Worm (Caenorhabditis elegans) whole organism, L4 larva: ENCODE results near the gene sdz-8.

Source experiments
- D1046.2 ChIP-seq: fragments of 200-800 bp; sonication (Bioruptor generic); IDR thresholded peaks from 2 replicates; pipeline ENCODE4 v1.3.6; 2022; ENCODE audit warnings: missing genetic modification characterization, missing compliant biosample characterization
- F26F4.8 ChIP-seq: fragments of 200-800 bp; sonication (Bioruptor generic); conservative IDR thresholded peaks from 2 replicates; pipeline ENCODE4 v1.3.6; 2022; ENCODE audit warnings: missing genetic modification characterization, missing compliant biosample characterization
- F44E2.7 ChIP-seq: fragments of 200-800 bp; sonication (Bioruptor generic); IDR thresholded peaks from 2 replicates; pipeline ENCODE4 v2.1.2; 2022; ENCODE audit warnings: missing genetic modification characterization, missing compliant biosample characterization
- F49E8.2 ChIP-seq: sonication (generic microtip); optimal IDR thresholded peaks from 2 replicates; lab custom pipeline; 2016; ENCODE audit warnings: missing compliant biosample characterization, mild to moderate bottlenecking, missing genetic modification characterization, borderline replicate concordance
- R02D3.7 ChIP-seq: fragments of 150-350 bp; sonication (generic microtip); optimal IDR thresholded peaks from 3 replicates; lab custom pipeline; 2014; ENCODE audit warnings: missing biosample characterization, missing genetic modification characterization
- T20F7.1 ChIP-seq: fragments of 200-800 bp; sonication (Bioruptor generic); optimal IDR thresholded peaks from 2 replicates; lab custom pipeline; 2018; ENCODE audit warnings: mild to moderate bottlenecking, missing genetic modification characterization, missing compliant biosample characterization
- Y105C5A.15 ChIP-seq: fragments of 200-800 bp; sonication (Bioruptor generic); IDR thresholded peaks from 2 replicates; pipeline ENCODE4 v1.3.6; 2022; ENCODE audit warnings: missing genetic modification characterization, missing compliant biosample characterization
- Y48G9A.11 ChIP-seq: fragments of 200-800 bp; sonication (Bioruptor generic); IDR thresholded peaks from 2 replicates; pipeline ENCODE4 v1.3.6; 2022; ENCODE audit warnings: missing genetic modification reagents, missing genetic modification characterization, missing compliant biosample characterization
- Y75B8A.6 ChIP-seq: fragments of 200-800 bp; sonication (Bioruptor generic); IDR thresholded peaks from 2 replicates; pipeline ENCODE4 v1.3.6; 2022; ENCODE audit warnings: missing genetic modification reagents, missing genetic modification characterization, missing compliant biosample characterization
- ZK337.2 ChIP-seq: fragments of 200-800 bp; sonication (Bioruptor generic); IDR thresholded peaks from 2 replicates; pipeline ENCODE4 v1.3.6; 2022; ENCODE audit warnings: missing genetic modification reagents, missing genetic modification characterization, missing compliant biosample characterization
- ZK546.5 ChIP-seq, 2 experiments: sonication (generic microtip); optimal IDR thresholded peaks; 2 replicates each; lab custom pipeline; 2017; ENCODE audit warnings: missing biosample characterization in 2 of 2, missing genetic modification characterization in 2 of 2
- aly-2 ChIP-seq: sonication (generic microtip); optimal IDR thresholded peaks from 2 replicates; lab custom pipeline; 2018; ENCODE audit warnings: missing biosample characterization, missing genetic modification characterization
- ama-1 ChIP-seq: fragments of 150-350 bp; optimal IDR thresholded peaks from 2 replicates; lab custom pipeline; 2014; ENCODE audit warnings: inconsistent platforms, mixed read lengths
- attf-4 ChIP-seq: sonication (generic microtip); optimal IDR thresholded peaks from 3 replicates; lab custom pipeline; 2017; ENCODE audit warnings: missing biosample characterization, missing genetic modification characterization
- ceh-28 ChIP-seq: fragments of 150-350 bp; optimal IDR thresholded peaks from 2 replicates; lab custom pipeline; 2014; ENCODE audit warnings: missing biosample characterization, missing genetic modification reagents, missing genetic modification characterization
- ceh-62 ChIP-seq: sonication (generic microtip); optimal IDR thresholded peaks from 2 replicates; lab custom pipeline; 2017; ENCODE audit warnings: missing biosample characterization, missing genetic modification characterization
- ces-1 ChIP-seq: fragments of 150-350 bp; sonication (generic microtip); optimal IDR thresholded peaks from 4 replicates; lab custom pipeline; 2014; ENCODE audit warnings: missing biosample characterization, missing genetic modification reagents, missing genetic modification characterization
- cey-2 ChIP-seq: sonication (generic microtip); optimal IDR thresholded peaks from 3 replicates; lab custom pipeline; 2017; ENCODE audit warnings: missing genetic modification characterization, mild to moderate bottlenecking, missing compliant biosample characterization, antibody characterized with exemption, borderline replicate concordance; ENCODE audit not compliant: insufficient read depth
- ctbp-1 ChIP-seq: fragments of 200-800 bp; sonication (Bioruptor generic); IDR thresholded peaks from 2 replicates; pipeline ENCODE4 v1.3.6; 2022; ENCODE audit warnings: missing genetic modification reagents, missing genetic modification characterization, missing compliant biosample characterization
- daf-12 ChIP-seq: fragments of 150-350 bp; optimal IDR thresholded peaks from 2 replicates; lab custom pipeline; 2014; ENCODE audit warnings: missing biosample characterization, missing genetic modification reagents, missing genetic modification characterization
- daf-16 ChIP-seq, 3 experiments: sonication (generic microtip); optimal IDR thresholded peaks; 2 replicates each; lab custom pipeline; 2016 to 2017; ENCODE audit warnings: missing genetic modification characterization in 3 of 3, missing genetic modification reagents in 3 of 3, mild to moderate bottlenecking in 2 of 3, missing compliant biosample characterization in 2 of 3, missing biosample characterization in 1 of 3, moderate library complexity in 1 of 3
- daf-19 ChIP-seq: fragments of 200-800 bp; sonication (Bioruptor generic); conservative IDR thresholded peaks from 2 replicates; pipeline ENCODE4 v1.3.6; 2022; ENCODE audit warnings: missing genetic modification characterization, missing compliant biosample characterization
- dmd-6 ChIP-seq: fragments of 200-800 bp; sonication (Bioruptor generic); IDR thresholded peaks from 2 replicates; pipeline ENCODE4 v1.3.6; 2022; ENCODE audit warnings: missing genetic modification reagents, missing genetic modification characterization, missing compliant biosample characterization
- dmd-9 ChIP-seq: fragments of 200-800 bp; sonication (Bioruptor generic); IDR thresholded peaks from 2 replicates; pipeline ENCODE4 v1.3.6; 2022; ENCODE audit warnings: missing genetic modification reagents, missing genetic modification characterization, missing compliant biosample characterization
- egl-43 ChIP-seq: fragments of 200-800 bp; sonication (Bioruptor generic); IDR thresholded peaks from 2 replicates; pipeline ENCODE4 v1.3.6; 2022; ENCODE audit warnings: missing genetic modification reagents, missing genetic modification characterization, missing compliant biosample characterization
- fos-1 ChIP-seq: fragments of 150-350 bp; optimal IDR thresholded peaks from 2 replicates; lab custom pipeline; 2014; ENCODE audit warnings: missing biosample characterization, missing genetic modification characterization
- hif-1 ChIP-seq, 2 experiments: sonication (generic microtip); optimal IDR thresholded peaks; 2 replicates each; lab custom pipeline; 2016 to 2017; ENCODE audit warnings: missing compliant biosample characterization in 2 of 2, missing genetic modification characterization in 2 of 2, missing genetic modification reagents in 2 of 2, missing genotype in 2 of 2, mild to moderate bottlenecking in 1 of 2
- hlh-30 ChIP-seq: sonication (generic microtip); optimal IDR thresholded peaks from 2 replicates; lab custom pipeline; 2017; ENCODE audit warnings: antibody characterized with exemption, mild to moderate bottlenecking, missing genetic modification characterization, missing compliant biosample characterization; ENCODE audit not compliant: insufficient read depth
- hmg-1.1 ChIP-seq: fragments of 200-800 bp; sonication (Bioruptor generic); IDR thresholded peaks from 2 replicates; pipeline ENCODE4 v1.3.6; 2022; ENCODE audit warnings: missing genetic modification reagents, missing genetic modification characterization, missing compliant biosample characterization
- jun-1 ChIP-seq: fragments of 150-350 bp; optimal IDR thresholded peaks from 2 replicates; lab custom pipeline; 2014; ENCODE audit warnings: missing biosample characterization, missing genetic modification reagents, missing genetic modification characterization
- lin-1 ChIP-seq: fragments of 200-800 bp; sonication (Bioruptor generic); IDR thresholded peaks from 2 replicates; pipeline ENCODE4 v1.3.6; 2022; ENCODE audit warnings: missing genetic modification reagents, missing genetic modification characterization, missing compliant biosample characterization
- lir-3 ChIP-seq: sonication (generic microtip); optimal IDR thresholded peaks from 2 replicates; lab custom pipeline; 2016; ENCODE audit warnings: mild to moderate bottlenecking, missing genetic modification characterization, missing compliant biosample characterization
- mes-2 ChIP-seq: sonication (generic microtip); optimal IDR thresholded peaks from 2 replicates; lab custom pipeline; 2016; ENCODE audit warnings: missing genotype, mild to moderate bottlenecking, missing genetic modification characterization, missing compliant biosample characterization; ENCODE audit not compliant: poor library complexity, severe bottlenecking
- mxl-3 ChIP-seq: fragments of 200-800 bp; sonication (Bioruptor generic); optimal IDR thresholded peaks from 2 replicates; lab custom pipeline; 2018; ENCODE audit warnings: mild to moderate bottlenecking, missing genetic modification characterization, missing compliant biosample characterization
- nhr-10 ChIP-seq: fragments of 150-350 bp; optimal IDR thresholded peaks from 2 replicates; lab custom pipeline; 2014; ENCODE audit warnings: missing biosample characterization, missing genetic modification characterization
- nhr-42 ChIP-seq: fragments of 200-800 bp; sonication (Bioruptor generic); IDR thresholded peaks from 2 replicates; pipeline ENCODE4 v1.3.6; 2022; ENCODE audit warnings: missing genetic modification characterization, missing compliant biosample characterization
- nhr-6 ChIP-seq: fragments of 150-350 bp; optimal IDR thresholded peaks from 2 replicates; lab custom pipeline; 2014; ENCODE audit warnings: missing biosample characterization, missing genetic modification characterization
- nhr-76 ChIP-seq: fragments of 150-350 bp; optimal IDR thresholded peaks from 2 replicates; lab custom pipeline; 2014; ENCODE audit warnings: missing biosample characterization, missing genetic modification characterization
- sdz-12 ChIP-seq: fragments of 200-800 bp; sonication (Bioruptor generic); optimal IDR thresholded peaks from 2 replicates; lab custom pipeline; 2018; ENCODE audit warnings: mild to moderate bottlenecking, missing genetic modification characterization, missing compliant biosample characterization
- set-16 ChIP-seq: fragments of 200-800 bp; sonication (Bioruptor generic); IDR thresholded peaks from 2 replicates; pipeline ENCODE4 v1.3.6; 2022; ENCODE audit warnings: missing genetic modification reagents, missing genetic modification characterization, missing compliant biosample characterization
- skn-1 ChIP-seq: fragments of 150-350 bp; optimal IDR thresholded peaks from 2 replicates; lab custom pipeline; 2014; ENCODE audit warnings: missing biosample characterization, missing genetic modification characterization
- snpc-1.2 ChIP-seq: fragments of 200-800 bp; sonication (Bioruptor generic); IDR thresholded peaks from 2 replicates; pipeline ENCODE4 v1.3.6; 2022; ENCODE audit warnings: missing genetic modification reagents, missing genetic modification characterization, missing compliant biosample characterization
- snpc-4 ChIP-seq: fragments of 150-350 bp; optimal IDR thresholded peaks from 2 replicates; lab custom pipeline; 2014; ENCODE audit warnings: missing biosample characterization, missing genetic modification characterization
- spr-1 ChIP-seq: sonication (generic microtip); optimal IDR thresholded peaks from 2 replicates; lab custom pipeline; 2016; ENCODE audit warnings: mild to moderate bottlenecking, missing genetic modification characterization, missing compliant biosample characterization
- spr-3 ChIP-seq: fragments of 200-800 bp; sonication (Bioruptor generic); optimal IDR thresholded peaks from 2 replicates; lab custom pipeline; 2018; ENCODE audit warnings: mild to moderate bottlenecking, missing genetic modification characterization, missing compliant biosample characterization
- unc-39 ChIP-seq: sonication (generic microtip); optimal IDR thresholded peaks from 2 replicates; lab custom pipeline; 2017; ENCODE audit warnings: missing biosample characterization, missing genetic modification characterization
- zag-1 ChIP-seq: fragments of 150-350 bp; optimal IDR thresholded peaks from 2 replicates; lab custom pipeline; 2014; ENCODE audit warnings: missing biosample characterization, missing genetic modification characterization
- ztf-11 ChIP-seq: fragments of 150-350 bp; optimal IDR thresholded peaks from 2 replicates; lab custom pipeline; 2014; ENCODE audit warnings: missing biosample characterization, missing genetic modification characterization
- ztf-7 ChIP-seq: fragments of 150-350 bp; optimal IDR thresholded peaks from 2 replicates; lab custom pipeline; 2014; ENCODE audit warnings: missing biosample characterization, missing genetic modification characterization

The sdz-8 gene

ce11 chrV:11525338-11525737 is 9.3 kb upstream of the sdz-8 start:
- TF ChIP-seq hmg-1.1 (GFP tag; lab: Robert Waterston, UW) (0 out of 2 replicates have a peak, but pooled peaks have one; percentile 32), set-16 (GFP tag; lab: Robert Waterston, UW) (peak; percentile 38), ztf-7 (tag; lab: Kevin White, UChicago) (no peak), mxl-3 (peak; percentile 42), nhr-6 (tag; lab: Kevin White, UChicago) (no peak), Y75B8A.6 (GFP tag; lab: Robert Waterston, UW) (no peak), D1046.2 (0 out of 2 replicates have a peak, but pooled peaks have one; percentile 32), jun-1 (tag; lab: Kevin White, UChicago) (no peak), egl-43 (GFP tag; lab: Robert Waterston, UW) (0 out of 2 replicates have a peak, but pooled peaks have one; percentile 39), cey-2 (tag; lab: Kevin White, UChicago) (no peak)

ce11 chrV:11521448-11521847 is 5.5 kb upstream of the sdz-8 start, which contains the start of gene pafo-1:
Gene pafo-1 (plus strand): TSS chrV:11521703.
- 0 out of 2 replicates have a peak, but pooled peaks have one; percentile 27 for TF ChIP-seq Y48G9A.11 (GFP tag; lab: Robert Waterston, UW)
- TF ChIP-seq mes-2: peak; percentile 90
- TF ChIP-seq snpc-1.2: no peak
- no peak for TF ChIP-seq R02D3.7 (tag; lab: Kevin White, UChicago)
- no peak for TF ChIP-seq skn-1 (tag; lab: Kevin White, UChicago)
- TF ChIP-seq ceh-28: no peak
- no peak for TF ChIP-seq nhr-76 (tag; lab: Kevin White, UChicago)
- TF ChIP-seq snpc-4: no peak
- no peak for TF ChIP-seq Y105C5A.15 (GFP tag; lab: Robert Waterston, UW)
- no peak for TF ChIP-seq unc-39 (tag; lab: Kevin White, UChicago)
- TF ChIP-seq nhr-10 (tag; lab: Kevin White, UChicago): no peak
- TF ChIP-seq nhr-42 (GFP tag; lab: Robert Waterston, UW): peak; percentile 84
- TF ChIP-seq dmd-9 (GFP tag; lab: Robert Waterston, UW): no peak
- peak; percentile 50; the same call in 1 of the 2 replicates for TF ChIP-seq lin-1
- TF ChIP-seq spr-1: peak; percentile 67
- TF ChIP-seq hmg-1.1 (GFP tag; lab: Robert Waterston, UW): peak; percentile 81
- no peak for TF ChIP-seq fos-1
- no peak for TF ChIP-seq F44E2.7 (GFP tag; lab: Robert Waterston, UW)
- TF ChIP-seq daf-16 (GFP tag; optimal IDR thresholded peaks at IDR 0.05; lab: Kevin White, UChicago): peak; percentile 32 to 75
- TF ChIP-seq daf-16 (tag; optimal IDR thresholded peaks at IDR 0.05; lab: Kevin White, UChicago): no peak
- TF ChIP-seq ama-1: no peak
- no peak for TF ChIP-seq aly-2 (tag; lab: Kevin White, UChicago)
- 0 out of 2 replicates have a peak, but pooled peaks have one; percentile 46 for TF ChIP-seq egl-43 (GFP tag; lab: Robert Waterston, UW)
- peak; percentile 84 for TF ChIP-seq dmd-6 (GFP tag; lab: Robert Waterston, UW)
- no peak for TF ChIP-seq lir-3
- no peak for TF ChIP-seq F26F4.8
- TF ChIP-seq ZK337.2 (GFP tag; lab: Robert Waterston, UW): no peak
- TF ChIP-seq hif-1 (tag; optimal IDR thresholded peaks at IDR 0.05; lab: Kevin White, UChicago): peak in 1 of 2 experiments; percentile 45
- TF ChIP-seq F49E8.2 (tag; lab: Kevin White, UChicago): peak; percentile 80
- no peak for TF ChIP-seq zag-1
- no peak for TF ChIP-seq ZK546.5 (tag; optimal IDR thresholded peaks at IDR 0.05; lab: Kevin White, UChicago)
- no peak for TF ChIP-seq ztf-11 (tag; lab: Kevin White, UChicago)
- TF ChIP-seq ces-1 (GFP tag; lab: Kevin White, UChicago): no peak
- TF ChIP-seq T20F7.1 (GFP tag; lab: Kevin White, UChicago): peak; percentile 76
- no peak for TF ChIP-seq daf-12
- no peak for TF ChIP-seq ceh-62
- peak; percentile 84 for TF ChIP-seq ctbp-1
- no peak for TF ChIP-seq attf-4 (tag; lab: Kevin White, UChicago)
- no peak for TF ChIP-seq sdz-12 (GFP tag; lab: Kevin White, UChicago)
- TF ChIP-seq hlh-30 (tag; lab: Kevin White, UChicago): peak; percentile 79
- peak; percentile 66; the same call in 1 of the 2 replicates for TF ChIP-seq daf-19 (GFP tag; lab: Robert Waterston, UW)
- peak; percentile 39 for TF ChIP-seq spr-3 (GFP tag; lab: Kevin White, UChicago)
